Fruit fly (Drosophila melanogaster) whole organism, wandering third instar larva: ENCODE data around the gene Ubc6.

ENCODE experiments used
- Sp1 ChIP-seq: fragments of 200-800 bp; sonication (Bioruptor generic); optimal IDR thresholded peaks from 3 replicates; lab custom pipeline; 2019; ENCODE audit warnings: missing biosample characterization, mild to moderate bottlenecking, missing genetic modification characterization, moderate library complexity
- lola ChIP-seq: fragments of >200 bp; optimal IDR thresholded peaks from 2 replicates; lab custom pipeline; 2017; ENCODE audit warnings: missing biosample characterization, missing genetic modification characterization
- psq ChIP-seq: fragments of 200-800 bp; sonication (Bioruptor generic); optimal IDR thresholded peaks from 3 replicates; lab custom pipeline; 2017; ENCODE audit warnings: missing biosample characterization, mild to moderate bottlenecking, missing genetic modification characterization, moderate library complexity

dm6 chr3R:4963370-4963769 is 10.9 kb upstream of the Ubc6 start:
- TF ChIP-seq psq: no peak
- no peak for TF ChIP-seq Sp1 (GFP tag; lab: Kevin White, UChicago)
- no peak for TF ChIP-seq lola (GFP tag; lab: Kevin White, UChicago)
